Worm (Caenorhabditis elegans) whole organism, L2 larva: Measurements from ENCODE around the gene oops-1.

ENCODE experiments used
- ZK546.5 ChIP-seq: sonication (generic microtip); optimal IDR thresholded peaks from 2 replicates; lab custom pipeline; 2017; ENCODE audit warnings: missing biosample characterization, missing genetic modification characterization
- aly-2 ChIP-seq: fragments of 150-350 bp; optimal IDR thresholded peaks from 2 replicates; lab custom pipeline; 2014; ENCODE audit warnings: missing biosample characterization, missing genetic modification characterization
- ama-1 ChIP-seq: fragments of 150-350 bp; optimal IDR thresholded peaks from 2 replicates; lab custom pipeline; 2018; ENCODE audit warnings: inconsistent platforms
- egl-27 ChIP-seq: sonication (generic microtip); optimal IDR thresholded peaks from 3 replicates; lab custom pipeline; 2017; ENCODE audit warnings: missing biosample characterization, missing genetic modification reagents, missing genetic modification characterization
- elt-3 ChIP-seq: sonication (generic microtip); optimal IDR thresholded peaks from 2 replicates; lab custom pipeline; 2017; ENCODE audit warnings: missing biosample characterization, missing genetic modification characterization
- mbf-1 ChIP-seq: sonication (generic microtip); optimal IDR thresholded peaks from 2 replicates; lab custom pipeline; 2017; ENCODE audit warnings: missing biosample characterization, missing genetic modification characterization
- sma-3 ChIP-seq: sonication (generic microtip); optimal IDR thresholded peaks from 2 replicates; lab custom pipeline; 2016; ENCODE audit warnings: missing genetic modification reagents, missing genetic modification characterization, missing compliant biosample characterization
- unc-62 ChIP-seq: fragments of 150-350 bp; optimal IDR thresholded peaks from 2 replicates; lab custom pipeline; 2014; ENCODE audit warnings: missing biosample characterization, missing genetic modification reagents, missing genetic modification characterization

ce11 chrIV:5764392-5764791 is 49.5 kb downstream of the oops-1 start:
- TF ChIP-seq sma-3 (GFP tag; lab: Kevin White, UChicago) (peak; percentile 81), ZK546.5 (tag; lab: Kevin White, UChicago) (no peak), ama-1 (no peak), egl-27 (tag; lab: Kevin White, UChicago) (peak; percentile 51), mbf-1 (tag; lab: Kevin White, UChicago) (no peak), unc-62 (no peak), aly-2 (no peak), elt-3 (tag; lab: Kevin White, UChicago) (no peak)
